Worm (Caenorhabditis elegans): ENCODE results near the gene C17B7.12.

ce11 chrV:3320432-3320831 lies 32.6 kb upstream of the C17B7.12 start, which contains the start of gene C17B7.14:
- TF ChIP-seq ama-1 (optimal IDR thresholded peaks at IDR 0.05) (no peak), ama-1 (GFP tag; optimal IDR thresholded peaks at IDR 0.05) (no peak), cebp-2 (GFP tag; IDR thresholded peaks at IDR 0.05) (no peak), ceh-40 (GFP tag; IDR thresholded peaks at IDR 0.05) (no peak), F22D6.2 (tag; optimal IDR thresholded peaks at IDR 0.05) (no peak), F49E8.2 (tag; optimal IDR thresholded peaks at IDR 0.05; ENCODE audit: insufficient read depth) (no peak), unc-62 (GFP tag; optimal IDR thresholded peaks at IDR 0.05) (no peak), ekl-4 (GFP tag; IDR thresholded peaks at IDR 0.05) (no peak), F57C9.4 (tag; optimal IDR thresholded peaks at IDR 0.05) (no peak), bed-1 (GFP tag; IDR thresholded peaks at IDR 0.05) (no peak), attf-5 (GFP tag; optimal IDR thresholded peaks at IDR 0.05) (no peak), lin-40 (tag; optimal IDR thresholded peaks at IDR 0.05) (no peak), Y56A3A.18 (GFP tag; IDR thresholded peaks at IDR 0.05) (no peak), pbrm-1 (GFP tag; IDR thresholded peaks at IDR 0.05) (no peak)

Measured in whole organism, young adult.